Worm (Caenorhabditis elegans) whole organism, young adult: ENCODE results near the gene drd-1.
"Not testable (repeated sequence)": the region's sequence is repeated elsewhere in the genome, so short reads cannot be mapped to it uniquely, and the experiment has no call there.

Source experiments
- D2030.7 ChIP-seq: fragments of 200-800 bp; sonication (Bioruptor generic); IDR thresholded peaks from 2 replicates; pipeline ENCODE4 v1.3.6; 2022; ENCODE audit warnings: missing genetic modification reagents, missing genetic modification characterization, missing compliant biosample characterization
- Y67H2A.10 ChIP-seq: fragments of 200-800 bp; sonication (Bioruptor generic); conservative IDR thresholded peaks from 2 replicates; pipeline ENCODE4 v1.3.6; 2022; ENCODE audit warnings: missing genetic modification reagents, missing genetic modification characterization, missing compliant biosample characterization
- aptf-3 ChIP-seq: fragments of 200-800 bp; sonication (Bioruptor generic); IDR thresholded peaks from 2 replicates; pipeline ENCODE4 v1.3.6; 2022; ENCODE audit warnings: missing genetic modification characterization, missing compliant biosample characterization
- atf-7 ChIP-seq: sonication (generic microtip); optimal IDR thresholded peaks from 2 replicates; lab custom pipeline; 2017; ENCODE audit warnings: mild to moderate bottlenecking, missing genetic modification characterization, missing compliant biosample characterization
- ceh-100 ChIP-seq: fragments of 200-800 bp; sonication (Bioruptor generic); IDR thresholded peaks from 2 replicates; pipeline ENCODE4 v1.3.6; 2022; ENCODE audit warnings: missing genetic modification reagents, missing genetic modification characterization, missing compliant biosample characterization
- ceh-91 ChIP-seq: fragments of 200-800 bp; sonication (Bioruptor generic); IDR thresholded peaks from 2 replicates; pipeline ENCODE4 v1.3.6; 2022; ENCODE audit warnings: missing genetic modification reagents, missing genetic modification characterization, missing compliant biosample characterization
- dpl-1 ChIP-seq: fragments of 150-350 bp; optimal IDR thresholded peaks from 2 replicates; lab custom pipeline; 2014; ENCODE audit warnings: missing biosample characterization, missing genetic modification reagents, missing genetic modification characterization
- nhr-90 ChIP-seq: sonication (generic microtip); optimal IDR thresholded peaks from 2 replicates; lab custom pipeline; 2016; ENCODE audit warnings: missing genotype, mild to moderate bottlenecking, missing genetic modification characterization, missing compliant biosample characterization
- snpc-1.3 ChIP-seq: sonication (generic microtip); optimal IDR thresholded peaks from 2 replicates; lab custom pipeline; 2017; ENCODE audit warnings: missing genetic modification characterization, mild to moderate bottlenecking, missing compliant biosample characterization, antibody characterized with exemption, moderate library complexity, missing genotype, missing genetic modification reagents; ENCODE audit not compliant: insufficient read depth
- snpc-4 ChIP-seq, 5 experiments: fragments of 150-350 bp in 1 of 5; sonication (generic microtip) in 4 of 5; optimal IDR thresholded peaks; 2 replicates each; lab custom pipeline; 2014 to 2018; ENCODE audit warnings: missing genetic modification characterization in 5 of 5, missing biosample characterization in 3 of 5, antibody characterized with exemption in 2 of 5, mild to moderate bottlenecking in 2 of 5, missing compliant biosample characterization in 2 of 5, missing genotype in 2 of 5, moderate library complexity in 2 of 5, missing genetic modification reagents in 1 of 5
- somi-1 ChIP-seq: fragments of 200-800 bp; sonication (Bioruptor generic); optimal IDR thresholded peaks from 2 replicates; lab custom pipeline; 2018; ENCODE audit warnings: mild to moderate bottlenecking, missing genetic modification characterization, missing compliant biosample characterization

DNA sequence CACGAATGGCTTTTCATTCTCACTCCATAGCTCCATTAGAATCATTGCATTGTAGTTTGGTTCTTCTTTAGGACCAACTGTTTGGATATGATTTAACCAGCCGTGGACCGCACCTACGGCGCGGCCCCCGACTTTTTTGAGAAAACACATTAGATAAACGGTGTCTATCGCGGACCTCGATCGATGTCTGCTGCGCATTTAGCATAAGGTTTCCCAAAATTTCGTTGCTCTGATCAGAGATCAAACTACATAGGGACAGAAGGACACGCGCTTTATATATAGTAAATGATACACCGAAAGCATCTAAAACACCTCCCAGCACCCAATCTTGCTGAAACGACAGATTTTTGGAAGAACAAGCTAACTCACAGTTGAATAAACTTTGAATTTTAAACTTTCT, 45.1 kb downstream of the drd-1 start:
- TF ChIP-seq atf-7; somi-1; dpl-1 (GFP tag; lab: Kevin White, UChicago); ceh-91 (GFP tag; lab: Robert Waterston, UW); snpc-1.3 (tag; lab: Kevin White, UChicago); aptf-3 (GFP tag; lab: Robert Waterston, UW); D2030.7 (GFP tag; lab: Robert Waterston, UW); ceh-100 (GFP tag; lab: Robert Waterston, UW); Y67H2A.10 (GFP tag; lab: Robert Waterston, UW); nhr-90 (tag; lab: Kevin White, UChicago): not testable (repeated sequence)
- peak; percentile 33 for TF ChIP-seq snpc-4 (GFP tag; optimal IDR thresholded peaks at IDR 0.05; lab: Kevin White, UChicago)
- TF ChIP-seq snpc-4 (tag; optimal IDR thresholded peaks at IDR 0.05; lab: Kevin White, UChicago): peak in 2 of 4 experiments; percentile 55 to 85
